Fruit fly (Drosophila melanogaster): Measurements from ENCODE around the gene dmGlut.

The dmGlut gene

DNA sequence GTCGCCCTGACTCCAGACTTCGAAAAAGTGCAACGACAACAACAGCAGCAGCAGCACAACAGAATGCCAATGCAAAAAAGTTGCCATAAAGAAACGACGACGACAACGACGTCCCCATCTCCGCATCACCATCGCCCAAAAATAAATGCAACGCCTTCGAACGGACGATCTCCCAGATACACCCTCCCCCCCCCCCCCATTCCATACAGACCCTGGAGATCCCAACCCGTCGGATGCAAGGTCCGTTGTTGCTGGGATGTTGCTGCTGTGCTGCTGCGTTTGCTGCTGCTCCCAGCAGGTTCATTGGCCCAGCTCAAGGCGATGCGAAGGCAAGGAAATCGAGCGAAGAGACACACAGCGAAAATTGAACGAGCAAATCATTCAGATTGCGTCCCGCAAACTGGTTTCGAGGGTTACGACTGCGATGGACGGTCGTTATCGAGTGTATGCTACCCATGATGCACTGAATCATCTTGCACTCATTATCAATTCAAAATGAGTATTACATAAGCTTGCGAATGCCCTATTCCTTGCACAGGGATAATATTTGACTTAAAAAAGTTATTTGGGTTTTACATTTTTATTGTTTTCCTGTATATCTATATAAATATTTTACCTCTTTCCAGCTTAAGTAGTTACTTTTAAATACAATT, 13.4 kb upstream of the dmGlut start (continued):
- TF ChIP-seq Sox14 (GFP tag; optimal IDR thresholded peaks at IDR 0.05) (peak; percentile 45), svp (GFP tag) (peak; percentile 98), esn (GFP tag; optimal IDR thresholded peaks at IDR 0.05) (no peak), achi (GFP tag; optimal IDR thresholded peaks at IDR 0.05) (no peak), CG34406 (GFP tag; optimal IDR thresholded peaks at IDR 0.05) (no peak), CG4318 (GFP tag; optimal IDR thresholded peaks at IDR 0.05) (no peak), CG10631 (GFP tag; optimal IDR thresholded peaks at IDR 0.05) (peak; percentile 41), Eip75B (GFP tag; optimal IDR thresholded peaks at IDR 0.05) (peak; percentile 67), lz (GFP tag; optimal IDR thresholded peaks at IDR 0.05) (no peak)

DNA sequence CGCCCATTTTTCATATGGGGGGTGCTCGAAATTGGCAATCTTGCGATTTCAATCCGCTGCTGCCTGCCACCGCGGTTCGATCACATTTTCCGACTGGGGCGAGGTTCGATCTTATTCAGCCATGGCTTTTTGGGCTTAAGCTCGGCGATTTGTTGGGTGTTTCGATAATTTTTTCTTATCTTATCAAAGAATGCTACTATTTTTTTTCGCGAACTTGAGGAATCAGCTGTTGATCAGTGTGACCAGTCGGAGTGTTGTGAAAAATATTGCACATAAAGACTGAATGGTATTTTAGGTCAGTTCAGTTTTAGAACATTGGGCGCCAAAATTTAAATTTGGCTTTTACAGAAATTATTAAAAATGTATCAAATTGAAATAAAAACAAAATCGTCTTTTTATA, 6.5 kb upstream of the dmGlut start, which contains the start of gene Wdr81:
TSS of gene Wdr81 (minus strand) at position 226 of the 400 bp plus-strand sequence.
- no peak for TF ChIP-seq Lpt (GFP tag; optimal IDR thresholded peaks at IDR 0.05)
- TF ChIP-seq vri (GFP tag; optimal IDR thresholded peaks at IDR 0.05): no peak
- TF ChIP-seq topi (GFP tag; optimal IDR thresholded peaks at IDR 0.05): no peak

DNA sequence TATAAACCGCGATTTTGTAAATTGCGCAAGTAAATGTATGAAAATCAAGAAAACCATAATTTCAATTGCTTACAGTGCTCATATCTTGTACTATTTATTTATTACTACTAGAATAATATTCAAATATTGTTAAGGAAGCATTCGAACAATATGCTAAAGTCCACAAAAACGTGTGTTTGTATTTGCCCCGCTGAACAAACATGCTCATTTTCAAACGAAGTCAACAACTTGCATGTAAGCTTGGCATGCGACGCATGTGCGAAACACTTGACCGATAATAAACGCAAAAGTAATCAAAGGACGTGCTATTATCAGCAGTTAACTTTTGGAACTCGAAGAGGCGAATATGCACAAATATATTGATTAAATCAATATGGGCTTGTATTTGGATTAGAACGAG, 6.0 kb upstream of the dmGlut start:
- no peak for TF ChIP-seq spab (GFP tag; optimal IDR thresholded peaks at IDR 0.05)
- peak; percentile 68 for TF ChIP-seq fkh (GFP tag; optimal IDR thresholded peaks at IDR 0.05)
- no peak for TF ChIP-seq Met (GFP tag; optimal IDR thresholded peaks at IDR 0.05)
- TF ChIP-seq Hr38 (GFP tag; optimal IDR thresholded peaks at IDR 0.05): no peak
- no peak for TF ChIP-seq achi (GFP tag; optimal IDR thresholded peaks at IDR 0.05)
- peak; percentile 38 for TF ChIP-seq vri (GFP tag; optimal IDR thresholded peaks at IDR 0.05)
- TF ChIP-seq Lpt (GFP tag; optimal IDR thresholded peaks at IDR 0.05): no peak
- peak; percentile 5 for TF ChIP-seq esn (GFP tag; optimal IDR thresholded peaks at IDR 0.05)
- TF ChIP-seq Eip78C (GFP tag): peak; percentile 17

DNA sequence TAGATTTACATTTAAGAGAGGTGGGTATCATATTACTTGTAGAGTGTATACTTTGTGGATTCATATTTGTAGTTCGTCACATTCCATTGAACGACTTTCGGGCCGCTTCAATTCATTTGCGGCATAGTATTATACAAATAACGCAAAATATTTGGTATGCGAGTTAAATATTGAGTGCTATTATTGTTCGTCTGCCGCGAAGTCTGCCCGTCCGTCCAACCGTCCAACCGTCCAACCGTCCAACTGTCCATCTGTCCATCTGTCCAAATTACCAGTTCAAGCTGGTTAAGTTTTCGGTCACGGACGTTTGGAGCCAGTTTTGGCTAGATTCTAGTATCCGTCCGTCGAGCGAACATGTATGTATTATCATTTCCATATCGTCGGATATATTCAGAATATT, 3.1 kb upstream of the dmGlut start:
- TF ChIP-seq salr (GFP tag; optimal IDR thresholded peaks at IDR 0.05): no peak
- no peak for TF ChIP-seq fkh (GFP tag; optimal IDR thresholded peaks at IDR 0.05)
- no peak for TF ChIP-seq svp (GFP tag)
- no peak for TF ChIP-seq CG34406 (GFP tag; optimal IDR thresholded peaks at IDR 0.05)
- TF ChIP-seq OdsH (GFP tag; optimal IDR thresholded peaks at IDR 0.05): no peak
- TF ChIP-seq dac (GFP tag; optimal IDR thresholded peaks at IDR 0.05): no peak
- TF ChIP-seq ss (GFP tag; optimal IDR thresholded peaks at IDR 0.05): no peak
- no peak for TF ChIP-seq eg (GFP tag; IDR thresholded peaks at IDR 0.05)
- no peak for TF ChIP-seq CG15336 (GFP tag; IDR thresholded peaks at IDR 0.05)
- no peak for TF ChIP-seq CG11294 (GFP tag; IDR thresholded peaks at IDR 0.05)
- no peak for TF ChIP-seq Hr39 (GFP tag; optimal IDR thresholded peaks at IDR 0.05)
- TF ChIP-seq lz (GFP tag; optimal IDR thresholded peaks at IDR 0.05): no peak
- no peak for TF ChIP-seq Met (GFP tag; optimal IDR thresholded peaks at IDR 0.05)
- no peak for TF ChIP-seq CG1621 (tag; optimal IDR thresholded peaks at IDR 0.05)
- TF ChIP-seq Smox (GFP tag; optimal IDR thresholded peaks at IDR 0.05): no peak
- no peak for TF ChIP-seq fd85E (GFP tag; optimal IDR thresholded peaks at IDR 0.05)
- no peak for TF ChIP-seq Sox15 (GFP tag; optimal IDR thresholded peaks at IDR 0.05)
- TF ChIP-seq topi (GFP tag; optimal IDR thresholded peaks at IDR 0.05): no peak
- TF ChIP-seq dsx (GFP tag; optimal IDR thresholded peaks at IDR 0.05; ENCODE audit: poor library complexity, severe bottlenecking): no peak

DNA sequence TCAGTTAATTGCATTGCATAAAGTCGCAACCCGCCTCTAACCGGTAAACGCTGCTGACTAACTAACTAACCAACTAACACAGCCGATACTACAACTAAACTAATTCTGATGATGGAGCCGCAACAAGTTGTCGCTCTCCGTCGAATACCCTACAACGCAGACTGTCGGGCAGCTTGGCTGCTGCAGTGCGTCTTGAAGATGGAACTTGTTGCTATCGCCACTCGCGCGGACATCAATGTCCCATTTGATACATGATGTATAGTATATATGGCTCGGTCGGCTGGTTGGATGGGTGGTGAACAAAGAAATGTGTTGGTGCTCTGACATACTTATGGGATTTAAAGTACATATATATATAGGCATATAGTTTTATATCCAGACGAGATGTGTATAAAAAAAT, 1.7 kb upstream of the dmGlut start:
- TF ChIP-seq Ets21C (GFP tag; optimal IDR thresholded peaks at IDR 0.05) (no peak), Hr38 (GFP tag; optimal IDR thresholded peaks at IDR 0.05) (no peak), cyc (GFP tag; optimal IDR thresholded peaks at IDR 0.05) (peak; percentile 17), eg (GFP tag; IDR thresholded peaks at IDR 0.05) (peak; percentile 70; the same call in 2 of the 3 replicates), svp (GFP tag) (peak; percentile 55), CG9139 (GFP tag; optimal IDR thresholded peaks at IDR 0.05) (no peak), topi (GFP tag; optimal IDR thresholded peaks at IDR 0.05) (peak; percentile 11), salr (GFP tag; optimal IDR thresholded peaks at IDR 0.05) (peak in 1 of 2 experiments; percentile 35), Met (GFP tag; optimal IDR thresholded peaks at IDR 0.05) (no peak), achi (GFP tag; optimal IDR thresholded peaks at IDR 0.05) (peak; percentile 8), CG32006 (GFP tag; optimal IDR thresholded peaks at IDR 0.05) (peak; percentile 7), Ets96B (tag; optimal IDR thresholded peaks at IDR 0.05) (peak; percentile 21), CG34406 (GFP tag; optimal IDR thresholded peaks at IDR 0.05) (no peak), CG4318 (GFP tag; optimal IDR thresholded peaks at IDR 0.05) (no peak), CG3032 (tag; optimal IDR thresholded peaks at IDR 0.05) (peak; percentile 38), Sox14 (GFP tag; optimal IDR thresholded peaks at IDR 0.05) (peak; percentile 61), dsx (GFP tag; optimal IDR thresholded peaks at IDR 0.05; ENCODE audit: poor library complexity, severe bottlenecking) (peak; percentile 41), CG16779 (tag; optimal IDR thresholded peaks at IDR 0.05) (no peak), acj6 (GFP tag; optimal IDR thresholded peaks at IDR 0.05) (no peak), CG3919 (GFP tag; optimal IDR thresholded peaks at IDR 0.05) (peak; percentile 42), CG6854 (GFP tag; optimal IDR thresholded peaks at IDR 0.05) (no peak), CG11762 (GFP tag; optimal IDR thresholded peaks at IDR 0.05; ENCODE audit: insufficient read depth) (no peak), CG11294 (GFP tag; IDR thresholded peaks at IDR 0.05) (no peak), CG1621 (tag; optimal IDR thresholded peaks at IDR 0.05) (peak; percentile 40), Hr39 (GFP tag; optimal IDR thresholded peaks at IDR 0.05) (no peak)
